Fruit fly (Drosophila melanogaster): ENCODE measurements around the gene mora.
A peak's percentile ranks its signal among the peaks of the same experiment; 100 is the strongest.

mora gene

dm6 chr3R:24142971-24143370, 43.2 kb upstream of the mora start (continued):
- TF ChIP-seq Ets96B (tag; optimal IDR thresholded peaks at IDR 0.05) (peak; percentile 87), OdsH (GFP tag; optimal IDR thresholded peaks at IDR 0.05) (peak; percentile 86), CG6808 (GFP tag; optimal IDR thresholded peaks at IDR 0.05) (peak; percentile 89), CG1621 (tag; optimal IDR thresholded peaks at IDR 0.05) (peak; percentile 84), CG15336 (GFP tag; IDR thresholded peaks at IDR 0.05) (peak; percentile 77), Lpt (GFP tag; optimal IDR thresholded peaks at IDR 0.05) (peak; percentile 69), fd59A (GFP tag; optimal IDR thresholded peaks at IDR 0.05) (peak; percentile 86), CG31627 (GFP tag; optimal IDR thresholded peaks at IDR 0.05) (peak; percentile 80), CG8632 (GFP tag; optimal IDR thresholded peaks at IDR 0.05) (peak; percentile 79), pdm3 (GFP tag; optimal IDR thresholded peaks at IDR 0.05) (peak; percentile 85), CG6163 (GFP tag; IDR thresholded peaks at IDR 0.05) (peak; percentile 94), salr (GFP tag; optimal IDR thresholded peaks at IDR 0.05) (peak; percentile 59 to 77), Blimp-1 (GFP tag; optimal IDR thresholded peaks at IDR 0.05) (peak; percentile 49), fd85E (GFP tag; optimal IDR thresholded peaks at IDR 0.05) (peak; percentile 62), Eip78C (GFP tag) (peak; percentile 96), Hr4 (GFP tag; optimal IDR thresholded peaks at IDR 0.05) (peak; percentile 79), CG8319 (GFP tag; optimal IDR thresholded peaks at IDR 0.05) (peak; percentile 82), acj6 (GFP tag; optimal IDR thresholded peaks at IDR 0.05) (peak; percentile 84), CG11902 (GFP tag; optimal IDR thresholded peaks at IDR 0.05) (peak; percentile 84), net (GFP tag; optimal IDR thresholded peaks at IDR 0.05) (peak; percentile 77), svp (GFP tag) (peak; percentile 91), Sox15 (GFP tag; optimal IDR thresholded peaks at IDR 0.05) (peak; percentile 76), CG9139 (GFP tag; optimal IDR thresholded peaks at IDR 0.05) (peak; percentile 82), CG10631 (GFP tag; optimal IDR thresholded peaks at IDR 0.05) (peak; percentile 91)

- TF ChIP-seq CG3032 (tag; optimal IDR thresholded peaks at IDR 0.05) = no peak
- TF ChIP-seq CG4318 (GFP tag; optimal IDR thresholded peaks at IDR 0.05) = no peak
- TF ChIP-seq CG16779 (tag; optimal IDR thresholded peaks at IDR 0.05) = no peak
- TF ChIP-seq Ets21C (GFP tag; optimal IDR thresholded peaks at IDR 0.05) = no peak
- TF ChIP-seq Gug (GFP tag; IDR thresholded peaks at IDR 0.05) = no peak; the same call in 1 of the 2 replicates
- TF ChIP-seq pdm3 (GFP tag; optimal IDR thresholded peaks at IDR 0.05) = no peak
- TF ChIP-seq acj6 (GFP tag; optimal IDR thresholded peaks at IDR 0.05) = no peak
- no peak for TF ChIP-seq Hr38 (GFP tag; optimal IDR thresholded peaks at IDR 0.05)
- no peak for TF ChIP-seq CG8632 (GFP tag; optimal IDR thresholded peaks at IDR 0.05)
- TF ChIP-seq dac (GFP tag; optimal IDR thresholded peaks at IDR 0.05) = no peak
- no peak for TF ChIP-seq CG11294 (GFP tag; IDR thresholded peaks at IDR 0.05)
- no peak for TF ChIP-seq ss (GFP tag; optimal IDR thresholded peaks at IDR 0.05)
These were observed 42.8 kb upstream of the mora start for dm6 chr3R:24143372-24143771.

DNA sequence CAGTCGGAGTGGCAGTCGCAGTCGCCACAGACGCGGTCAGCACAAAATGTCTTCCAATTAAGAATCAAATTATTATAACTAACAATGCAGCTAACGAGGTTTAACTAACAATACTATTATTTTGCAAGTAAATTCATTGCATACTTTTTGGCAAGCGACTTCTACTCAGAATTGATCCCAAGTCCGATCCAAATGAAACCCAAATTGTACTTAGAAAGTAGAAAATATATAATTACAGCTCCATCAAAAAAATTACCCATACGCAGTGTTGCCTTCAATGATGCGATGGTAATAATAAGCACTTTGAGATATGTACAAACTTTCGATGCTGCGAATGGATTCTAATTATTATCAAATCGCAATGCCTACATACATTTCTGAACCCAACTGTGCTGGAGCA, 42.4 kb upstream of the mora start:
- TF ChIP-seq fd85E (GFP tag; optimal IDR thresholded peaks at IDR 0.05) (no peak), CG3032 (tag; optimal IDR thresholded peaks at IDR 0.05) (peak; percentile 69), Smox (GFP tag; optimal IDR thresholded peaks at IDR 0.05) (peak; percentile 34), CG8319 (GFP tag; optimal IDR thresholded peaks at IDR 0.05) (no peak), CG6163 (GFP tag; IDR thresholded peaks at IDR 0.05) (0 out of 3 replicates have a peak, but pooled peaks have one; percentile 22), Eip78C (GFP tag) (peak; percentile 90), CG1621 (tag; optimal IDR thresholded peaks at IDR 0.05) (no peak), Hr4 (GFP tag; optimal IDR thresholded peaks at IDR 0.05) (peak; percentile 71), OdsH (GFP tag; optimal IDR thresholded peaks at IDR 0.05) (peak; percentile 57), topi (GFP tag; optimal IDR thresholded peaks at IDR 0.05) (peak; percentile 48), CG7368 (GFP tag; optimal IDR thresholded peaks at IDR 0.05) (peak; percentile 44), CG3919 (GFP tag; optimal IDR thresholded peaks at IDR 0.05) (peak; percentile 60), acj6 (GFP tag; optimal IDR thresholded peaks at IDR 0.05) (peak; percentile 58), Lpt (GFP tag; optimal IDR thresholded peaks at IDR 0.05) (no peak), CG6276 (GFP tag; optimal IDR thresholded peaks at IDR 0.05) (peak; percentile 60), CG15336 (GFP tag; IDR thresholded peaks at IDR 0.05) (peak; percentile 36), dsx (GFP tag; optimal IDR thresholded peaks at IDR 0.05; ENCODE audit: poor library complexity, severe bottlenecking) (no peak), Ets96B (tag; optimal IDR thresholded peaks at IDR 0.05) (peak; percentile 58), CG8119 (GFP tag; IDR thresholded peaks at IDR 0.05) (peak; percentile 64; the same call in 2 of the 3 replicates), CG34406 (GFP tag; optimal IDR thresholded peaks at IDR 0.05) (peak; percentile 10), CG11294 (GFP tag; IDR thresholded peaks at IDR 0.05) (no peak), CG6792 (GFP tag; optimal IDR thresholded peaks at IDR 0.05) (peak; percentile 54), svp (GFP tag) (peak; percentile 79), CG6854 (GFP tag; optimal IDR thresholded peaks at IDR 0.05) (no peak), lz (GFP tag; optimal IDR thresholded peaks at IDR 0.05) (peak; percentile 51), CG8632 (GFP tag; optimal IDR thresholded peaks at IDR 0.05) (peak; percentile 45), salr (GFP tag; optimal IDR thresholded peaks at IDR 0.05) (peak in 1 of 2 experiments; percentile 75), esn (GFP tag; optimal IDR thresholded peaks at IDR 0.05) (peak; percentile 59), Eip93F (GFP tag; optimal IDR thresholded peaks at IDR 0.05) (no peak), Gug (GFP tag; IDR thresholded peaks at IDR 0.05) (no peak)

All from whole organism, prepupa.